Worm (Caenorhabditis elegans) whole organism, L4 larva: ENCODE data around the gene F45H10.2.

ENCODE experiments used
- F10B5.3 ChIP-seq: sonication (generic microtip); optimal IDR thresholded peaks from 2 replicates; lab custom pipeline; 2016; ENCODE audit warnings: mild to moderate bottlenecking, missing genetic modification characterization, missing compliant biosample characterization
- F26F4.8 ChIP-seq: fragments of 200-800 bp; sonication (Bioruptor generic); conservative IDR thresholded peaks from 2 replicates; pipeline ENCODE4 v1.3.6; 2022; ENCODE audit warnings: missing genetic modification characterization, missing compliant biosample characterization
- F49E8.2 ChIP-seq: sonication (generic microtip); optimal IDR thresholded peaks from 2 replicates; lab custom pipeline; 2016; ENCODE audit warnings: missing compliant biosample characterization, mild to moderate bottlenecking, missing genetic modification characterization, borderline replicate concordance
- R02D3.7 ChIP-seq: fragments of 150-350 bp; sonication (generic microtip); optimal IDR thresholded peaks from 3 replicates; lab custom pipeline; 2014; ENCODE audit warnings: missing biosample characterization, missing genetic modification characterization
- T26A8.4 ChIP-seq: fragments of 200-800 bp; sonication (Bioruptor generic); IDR thresholded peaks from 2 replicates; pipeline ENCODE4 v1.3.6; 2022; ENCODE audit warnings: missing genetic modification characterization, missing compliant biosample characterization
- Y48G9A.11 ChIP-seq: fragments of 200-800 bp; sonication (Bioruptor generic); IDR thresholded peaks from 2 replicates; pipeline ENCODE4 v1.3.6; 2022; ENCODE audit warnings: missing genetic modification reagents, missing genetic modification characterization, missing compliant biosample characterization
- Y5F2A.4 ChIP-seq: fragments of 200-800 bp; sonication (Bioruptor generic); optimal IDR thresholded peaks from 2 replicates; lab custom pipeline; 2018; ENCODE audit warnings: mild to moderate bottlenecking, missing genetic modification characterization, missing compliant biosample characterization
- Y75B8A.6 ChIP-seq: fragments of 200-800 bp; sonication (Bioruptor generic); IDR thresholded peaks from 2 replicates; pipeline ENCODE4 v1.3.6; 2022; ENCODE audit warnings: missing genetic modification reagents, missing genetic modification characterization, missing compliant biosample characterization
- ceh-20 ChIP-seq: fragments of 200-800 bp; sonication (Bioruptor generic); IDR thresholded peaks from 2 replicates; pipeline ENCODE4 v1.3.6; 2022; ENCODE audit warnings: missing genetic modification reagents, missing genetic modification characterization, missing compliant biosample characterization
- ceh-82 ChIP-seq: sonication (generic microtip); optimal IDR thresholded peaks from 2 replicates; lab custom pipeline; 2017; ENCODE audit warnings: missing biosample characterization, missing genetic modification characterization
- daf-16 ChIP-seq, 3 experiments: sonication (generic microtip); optimal IDR thresholded peaks; 2 replicates each; lab custom pipeline; 2016 to 2017; ENCODE audit warnings: missing genetic modification characterization in 3 of 3, missing genetic modification reagents in 3 of 3, mild to moderate bottlenecking in 2 of 3, missing compliant biosample characterization in 2 of 3, missing biosample characterization in 1 of 3, moderate library complexity in 1 of 3
- dmd-6 ChIP-seq: fragments of 200-800 bp; sonication (Bioruptor generic); IDR thresholded peaks from 2 replicates; pipeline ENCODE4 v1.3.6; 2022; ENCODE audit warnings: missing genetic modification reagents, missing genetic modification characterization, missing compliant biosample characterization
- dmd-8 ChIP-seq: fragments of 200-800 bp; sonication (Bioruptor generic); IDR thresholded peaks from 2 replicates; pipeline ENCODE4 v1.3.6; 2022; ENCODE audit warnings: missing genetic modification characterization, missing compliant biosample characterization
- dpl-1 ChIP-seq: fragments of 150-350 bp; optimal IDR thresholded peaks from 2 replicates; lab custom pipeline; 2014; ENCODE audit warnings: missing biosample characterization, missing genetic modification reagents, missing genetic modification characterization
- duxl-1 ChIP-seq: sonication (generic microtip); optimal IDR thresholded peaks from 2 replicates; lab custom pipeline; 2016; ENCODE audit warnings: mild to moderate bottlenecking, missing genetic modification characterization, moderate library complexity, missing compliant biosample characterization; ENCODE audit not compliant: poor library complexity
- dve-1 ChIP-seq: sonication (generic microtip); optimal IDR thresholded peaks from 2 replicates; lab custom pipeline; 2017; ENCODE audit warnings: antibody characterized with exemption, mild to moderate bottlenecking, missing genetic modification characterization, missing compliant biosample characterization; ENCODE audit not compliant: insufficient read depth
- egl-43 ChIP-seq: fragments of 200-800 bp; sonication (Bioruptor generic); IDR thresholded peaks from 2 replicates; pipeline ENCODE4 v1.3.6; 2022; ENCODE audit warnings: missing genetic modification reagents, missing genetic modification characterization, missing compliant biosample characterization
- hif-1 ChIP-seq, 2 experiments: sonication (generic microtip); optimal IDR thresholded peaks; 2 replicates each; lab custom pipeline; 2016 to 2017; ENCODE audit warnings: missing compliant biosample characterization in 2 of 2, missing genetic modification characterization in 2 of 2, missing genetic modification reagents in 2 of 2, missing genotype in 2 of 2, mild to moderate bottlenecking in 1 of 2
- hlh-11 ChIP-seq: fragments of 200-800 bp; sonication (Bioruptor generic); optimal IDR thresholded peaks from 2 replicates; lab custom pipeline; 2018; ENCODE audit warnings: mild to moderate bottlenecking, missing genetic modification characterization, missing compliant biosample characterization
- hlh-30 ChIP-seq: sonication (generic microtip); optimal IDR thresholded peaks from 2 replicates; lab custom pipeline; 2017; ENCODE audit warnings: antibody characterized with exemption, mild to moderate bottlenecking, missing genetic modification characterization, missing compliant biosample characterization; ENCODE audit not compliant: insufficient read depth
- hmg-1.1 ChIP-seq: fragments of 200-800 bp; sonication (Bioruptor generic); IDR thresholded peaks from 2 replicates; pipeline ENCODE4 v1.3.6; 2022; ENCODE audit warnings: missing genetic modification reagents, missing genetic modification characterization, missing compliant biosample characterization
- jun-1 ChIP-seq: fragments of 150-350 bp; optimal IDR thresholded peaks from 2 replicates; lab custom pipeline; 2014; ENCODE audit warnings: missing biosample characterization, missing genetic modification reagents, missing genetic modification characterization
- lin-1 ChIP-seq: fragments of 200-800 bp; sonication (Bioruptor generic); IDR thresholded peaks from 2 replicates; pipeline ENCODE4 v1.3.6; 2022; ENCODE audit warnings: missing genetic modification reagents, missing genetic modification characterization, missing compliant biosample characterization
- lin-13 ChIP-seq: fragments of 150-350 bp; optimal IDR thresholded peaks from 2 replicates; lab custom pipeline; 2014; ENCODE audit warnings: missing biosample characterization, missing genetic modification reagents, missing genetic modification characterization
- lin-29 ChIP-seq: fragments of 200-800 bp; sonication (Bioruptor generic); IDR thresholded peaks from 2 replicates; pipeline ENCODE4 v1.3.6; 2022; ENCODE audit warnings: missing genetic modification reagents, missing genetic modification characterization, missing compliant biosample characterization
- lin-38 ChIP-seq: fragments of 200-800 bp; sonication (Bioruptor generic); IDR thresholded peaks from 2 replicates; pipeline ENCODE4 v1.3.6; 2022; ENCODE audit warnings: missing genetic modification reagents, missing genetic modification characterization, missing compliant biosample characterization
- lsy-2 ChIP-seq, 2 experiments: fragments of 150-350 bp in 1 of 2; sonication (generic microtip) in 1 of 2; optimal IDR thresholded peaks; 2 replicates each; lab custom pipeline; 2014 to 2017; ENCODE audit warnings: missing biosample characterization in 2 of 2, missing genetic modification characterization in 2 of 2
- mdt-29 ChIP-seq: fragments of 200-800 bp; sonication (Bioruptor generic); IDR thresholded peaks from 2 replicates; pipeline ENCODE4 v1.3.6; 2022; ENCODE audit warnings: missing genetic modification reagents, missing genetic modification characterization, missing compliant biosample characterization
- mep-1 ChIP-seq: fragments of 150-350 bp; sonication (generic microtip); optimal IDR thresholded peaks from 3 replicates; lab custom pipeline; 2014; ENCODE audit warnings: missing biosample characterization, missing genetic modification characterization
- mes-2 ChIP-seq: sonication (generic microtip); optimal IDR thresholded peaks from 2 replicates; lab custom pipeline; 2016; ENCODE audit warnings: missing genotype, mild to moderate bottlenecking, missing genetic modification characterization, missing compliant biosample characterization; ENCODE audit not compliant: poor library complexity, severe bottlenecking
- mxl-2 ChIP-seq: fragments of 200-800 bp; sonication (Bioruptor generic); conservative IDR thresholded peaks from 2 replicates; pipeline ENCODE4 v1.3.6; 2022; ENCODE audit warnings: missing genetic modification reagents, missing genetic modification characterization, missing compliant biosample characterization
- nhr-10 ChIP-seq: fragments of 150-350 bp; optimal IDR thresholded peaks from 2 replicates; lab custom pipeline; 2014; ENCODE audit warnings: missing biosample characterization, missing genetic modification characterization
- nhr-102 ChIP-seq: sonication (generic microtip); optimal IDR thresholded peaks from 2 replicates; lab custom pipeline; 2016; ENCODE audit warnings: mild to moderate bottlenecking, missing genetic modification characterization, moderate library complexity, missing compliant biosample characterization
- nhr-28 ChIP-seq: fragments of 150-350 bp; optimal IDR thresholded peaks from 2 replicates; lab custom pipeline; 2014; ENCODE audit warnings: missing biosample characterization, missing genetic modification characterization
- nhr-6 ChIP-seq: fragments of 150-350 bp; optimal IDR thresholded peaks from 2 replicates; lab custom pipeline; 2014; ENCODE audit warnings: missing biosample characterization, missing genetic modification characterization
- pha-4 ChIP-seq, 2 experiments: fragments of 150-350 bp in 1 of 2; fragments of 200-800 bp in 1 of 2; sonication (Bioruptor generic) in 1 of 2; IDR thresholded peaks in 1 of 2; optimal IDR thresholded peaks in 1 of 2; 2 replicates each; pipeline versions ENCODE4 v1.3.6 to Lab custom; 2014 to 2022; ENCODE audit warnings: missing genetic modification characterization in 2 of 2, missing genetic modification reagents in 2 of 2, missing biosample characterization in 1 of 2, missing compliant biosample characterization in 1 of 2
- rbr-2 ChIP-seq: sonication (generic microtip); optimal IDR thresholded peaks from 2 replicates; lab custom pipeline; 2016; ENCODE audit warnings: missing genotype, missing genetic modification characterization, missing compliant biosample characterization
- set-16 ChIP-seq: fragments of 200-800 bp; sonication (Bioruptor generic); IDR thresholded peaks from 2 replicates; pipeline ENCODE4 v1.3.6; 2022; ENCODE audit warnings: missing genetic modification reagents, missing genetic modification characterization, missing compliant biosample characterization
- tag-97 ChIP-seq: fragments of 200-800 bp; sonication (Bioruptor generic); IDR thresholded peaks from 2 replicates; pipeline ENCODE4 v1.3.6; 2022; ENCODE audit warnings: missing genetic modification characterization, missing compliant biosample characterization
- unc-62 ChIP-seq, 3 experiments: fragments of 150-350 bp in 1 of 3; sonication (generic microtip); optimal IDR thresholded peaks in 2 of 3; peaks in 1 of 3; 1 replicate in 1 of 3; 2 replicates in 2 of 3; lab custom pipeline; 2014 to 2017; ENCODE audit warnings: missing biosample characterization in 3 of 3, missing genetic modification characterization in 3 of 3, missing genetic modification reagents in 3 of 3, missing genotype in 1 of 3
- vab-7 ChIP-seq: fragments of 200-800 bp; sonication (Bioruptor generic); IDR thresholded peaks from 2 replicates; pipeline ENCODE4 v1.3.6; 2022; ENCODE audit warnings: missing genetic modification reagents, missing genetic modification characterization, missing compliant biosample characterization
- zip-11 ChIP-seq: fragments of 200-800 bp; sonication (Bioruptor generic); IDR thresholded peaks from 2 replicates; pipeline ENCODE4 v1.3.6; 2022; ENCODE audit warnings: missing genetic modification characterization, missing compliant biosample characterization
- ztf-11 ChIP-seq: fragments of 150-350 bp; optimal IDR thresholded peaks from 2 replicates; lab custom pipeline; 2014; ENCODE audit warnings: missing biosample characterization, missing genetic modification characterization

The F45H10.2 gene

ce11 chrII:13479424-13479823 lies 13.4 kb downstream of the F45H10.2 start:
- TF ChIP-seq mxl-2 = no peak
- TF ChIP-seq unc-62 (GFP tag; optimal IDR thresholded peaks at IDR 0.05 in 1 of 2; lab: Kevin White, UChicago) = peak in 1 of 2 experiments; percentile 68
- no peak for TF ChIP-seq unc-62 (tag; optimal IDR thresholded peaks at IDR 0.05; lab: Kevin White, UChicago)

- TF ChIP-seq vab-7 (GFP tag; lab: Robert Waterston, UW) (no peak), hlh-11 (tag; lab: Kevin White, UChicago) (peak; percentile 50), F10B5.3 (tag; lab: Kevin White, UChicago) (no peak), mdt-29 (GFP tag; lab: Robert Waterston, UW) (no peak), hmg-1.1 (GFP tag; lab: Robert Waterston, UW) (peak; percentile 48; the same call in 1 of the 2 replicates), Y5F2A.4 (GFP tag; lab: Kevin White, UChicago) (no peak), ceh-82 (tag; lab: Kevin White, UChicago) (no peak), lin-29 (peak; percentile 61; the same call in 1 of the 2 replicates), F26F4.8 (GFP tag; lab: Robert Waterston, UW) (no peak), rbr-2 (peak; percentile 7), lin-13 (no peak), daf-16 (GFP tag; optimal IDR thresholded peaks at IDR 0.05; lab: Kevin White, UChicago) (no peak), daf-16 (tag; optimal IDR thresholded peaks at IDR 0.05; lab: Kevin White, UChicago) (peak; percentile 1), pha-4 (GFP tag; IDR thresholded peaks at IDR 0.05; lab: Robert Waterston, UW) (no peak), pha-4 (tag; optimal IDR thresholded peaks at IDR 0.05; lab: Kevin White, UChicago) (peak; percentile 24), dmd-8 (GFP tag; lab: Robert Waterston, UW) (no peak), hif-1 (tag; optimal IDR thresholded peaks at IDR 0.05; lab: Kevin White, UChicago) (peak in 1 of 2 experiments; percentile 5), mes-2 (tag; lab: Kevin White, UChicago) (peak; percentile 76), ceh-20 (GFP tag; lab: Robert Waterston, UW) (no peak), jun-1 (tag; lab: Kevin White, UChicago) (no peak), nhr-28 (tag; lab: Kevin White, UChicago) (peak; percentile 36), dpl-1 (GFP tag; lab: Kevin White, UChicago) (peak; percentile 58), dve-1 (tag; lab: Kevin White, UChicago) (peak; percentile 55), set-16 (GFP tag; lab: Robert Waterston, UW) (no peak), Y48G9A.11 (GFP tag; lab: Robert Waterston, UW) (no peak), nhr-10 (tag; lab: Kevin White, UChicago) (no peak), ztf-11 (tag; lab: Kevin White, UChicago) (no peak), nhr-6 (tag; lab: Kevin White, UChicago) (no peak), lin-1 (no peak), dmd-6 (GFP tag; lab: Robert Waterston, UW) (peak; percentile 29; the same call in 1 of the 2 replicates), T26A8.4 (GFP tag; lab: Robert Waterston, UW) (peak; percentile 15; the same call in 1 of the 2 replicates), zip-11 (no peak), tag-97 (no peak), egl-43 (GFP tag; lab: Robert Waterston, UW) (0 out of 2 replicates have a peak, but pooled peaks have one; percentile 22), mep-1 (tag; lab: Kevin White, UChicago) (peak; percentile 42), lsy-2 (tag; optimal IDR thresholded peaks at IDR 0.05; lab: Kevin White, UChicago) (peak in 1 of 2 experiments; percentile 79), duxl-1 (tag; lab: Kevin White, UChicago) (no peak), R02D3.7 (tag; lab: Kevin White, UChicago) (no peak), lin-38 (GFP tag; lab: Robert Waterston, UW) (peak; percentile 94), F49E8.2 (no peak), hlh-30 (tag; lab: Kevin White, UChicago) (peak; percentile 38), nhr-102 (tag; lab: Kevin White, UChicago) (no peak), Y75B8A.6 (GFP tag; lab: Robert Waterston, UW) (no peak)
Measured at ce11 chrII:13477230-13477629, 15.6 kb downstream of the F45H10.2 start.
